Worm (Caenorhabditis elegans): ENCODE data around the gene math-38.
"Not testable (repeated sequence)": the region's sequence is repeated elsewhere in the genome, so short reads cannot be mapped to it uniquely, and the experiment has no call there.

The math-38 gene

ce11 chrII:1568214-1568613 lies 11.6 kb downstream of the math-38 start, which contains the start of gene fbxb-49:
Gene fbxb-49, plus strand, starts transcription at chrII:1568514.
- no peak for TF ChIP-seq fkh-10 (GFP tag; optimal IDR thresholded peaks at IDR 0.05)
- TF ChIP-seq snpc-4 (tag; optimal IDR thresholded peaks at IDR 0.05) = no peak
- no peak for TF ChIP-seq eor-1 (tag; optimal IDR thresholded peaks at IDR 0.05)
- TF ChIP-seq pha-4 (tag; optimal IDR thresholded peaks at IDR 0.05) = no peak
- no peak for TF ChIP-seq mml-1 (tag; optimal IDR thresholded peaks at IDR 0.05)
- TF ChIP-seq elt-2 (tag; optimal IDR thresholded peaks at IDR 0.05) = no peak
- no peak for TF ChIP-seq ztf-11 (tag; optimal IDR thresholded peaks at IDR 0.05)
- TF ChIP-seq nhr-25 (tag; optimal IDR thresholded peaks at IDR 0.05) = no peak
- TF ChIP-seq egl-5 (tag; optimal IDR thresholded peaks at IDR 0.05) = no peak
- no peak for TF ChIP-seq lsy-12 (tag; optimal IDR thresholded peaks at IDR 0.05)
- no peak for TF ChIP-seq skn-1 (tag; optimal IDR thresholded peaks at IDR 0.05)
- no peak for TF ChIP-seq nhr-12 (tag; optimal IDR thresholded peaks at IDR 0.05)
- TF ChIP-seq ZK546.5 (tag; optimal IDR thresholded peaks at IDR 0.05) = no peak
- TF ChIP-seq aly-2 (tag; optimal IDR thresholded peaks at IDR 0.05) = no peak
- no peak for TF ChIP-seq tbx-2 (tag; optimal IDR thresholded peaks at IDR 0.05)

- TF ChIP-seq nhr-12 (tag; optimal IDR thresholded peaks at IDR 0.05) = no peak
- TF ChIP-seq ama-1 (optimal IDR thresholded peaks at IDR 0.05) = no peak
- no peak for TF ChIP-seq ceh-16 (tag; optimal IDR thresholded peaks at IDR 0.05)
- TF ChIP-seq fkh-2 (tag; optimal IDR thresholded peaks at IDR 0.05) = no peak
- no peak for TF ChIP-seq egl-5 (tag; optimal IDR thresholded peaks at IDR 0.05)
- TF ChIP-seq egl-27 (tag; optimal IDR thresholded peaks at IDR 0.05) = no peak
- TF ChIP-seq unc-39 (tag; optimal IDR thresholded peaks at IDR 0.05) = no peak
- no peak for TF ChIP-seq elt-1 (tag; optimal IDR thresholded peaks at IDR 0.05)
- TF ChIP-seq R02D3.7 (tag; optimal IDR thresholded peaks at IDR 0.05) = no peak
- TF ChIP-seq nhr-28 (tag; optimal IDR thresholded peaks at IDR 0.05) = no peak
- no peak for TF ChIP-seq aly-2 (tag; optimal IDR thresholded peaks at IDR 0.05)
- TF ChIP-seq nhr-77 (tag; optimal IDR thresholded peaks at IDR 0.05) = no peak
- no peak for TF ChIP-seq lin-15B (tag; optimal IDR thresholded peaks at IDR 0.05)
- TF ChIP-seq nhr-43 (tag; optimal IDR thresholded peaks at IDR 0.05; ENCODE audit: poor library complexity, severe bottlenecking) = no peak
- no peak for TF ChIP-seq nhr-67 (tag; optimal IDR thresholded peaks at IDR 0.05)
- no peak for TF ChIP-seq elt-3 (tag; optimal IDR thresholded peaks at IDR 0.05)
- no peak for TF ChIP-seq nhr-76 (tag; optimal IDR thresholded peaks at IDR 0.05)
- no peak for TF ChIP-seq tbx-2 (tag; optimal IDR thresholded peaks at IDR 0.05)
Observed at ce11 chrII:1567646-1568045, 12.1 kb downstream of the math-38 start, which contains the start of gene K05F6.8. Gene K05F6.8, minus strand, starts transcription at chrII:1567746.

ce11 chrII:1561863-1562262 lies 17.9 kb downstream of the math-38 start, which contains the start of gene K05F6.14:
Gene K05F6.14, plus strand, starts transcription at chrII:1562163.
- TF ChIP-seq skn-1 (tag; optimal IDR thresholded peaks at IDR 0.05) (no peak), nhr-11 (tag; optimal IDR thresholded peaks at IDR 0.05) (no peak), ZK546.5 (tag; optimal IDR thresholded peaks at IDR 0.05) (no peak), snpc-4 (tag; optimal IDR thresholded peaks at IDR 0.05) (no peak), elt-1 (tag; optimal IDR thresholded peaks at IDR 0.05) (no peak), nhr-12 (tag; optimal IDR thresholded peaks at IDR 0.05) (no peak), nhr-77 (tag; optimal IDR thresholded peaks at IDR 0.05) (no peak), fos-1 (tag; optimal IDR thresholded peaks at IDR 0.05) (no peak), nhr-43 (tag; optimal IDR thresholded peaks at IDR 0.05; ENCODE audit: poor library complexity, severe bottlenecking) (no peak), lsy-12 (tag; optimal IDR thresholded peaks at IDR 0.05) (no peak), ama-1 (optimal IDR thresholded peaks at IDR 0.05) (no peak), lin-39 (tag; optimal IDR thresholded peaks at IDR 0.05) (no peak), aly-2 (tag; optimal IDR thresholded peaks at IDR 0.05) (no peak), egl-27 (tag; optimal IDR thresholded peaks at IDR 0.05) (no peak)

- TF ChIP-seq elt-2 (tag; optimal IDR thresholded peaks at IDR 0.05) = no peak
- no peak for TF ChIP-seq ceh-16 (tag; optimal IDR thresholded peaks at IDR 0.05)
- no peak for TF ChIP-seq daf-12 (tag; optimal IDR thresholded peaks at IDR 0.05)
Observed at ce11 chrII:1560839-1561238, 18.9 kb downstream of the math-38 start.

ce11 chrII:1556217-1556616 lies 23.6 kb downstream of the math-38 start, which contains the start of the genes fbxb-54 and fbxb-50:
Gene fbxb-54, minus strand, starts transcription at chrII:1556317.
Gene fbxb-50, plus strand, starts transcription at chrII:1556443.
- not testable (repeated sequence) for TF ChIP-seq mdl-1, nhr-25, ceh-82 (tag; optimal IDR thresholded peaks at IDR 0.05)
